Fruit fly (Drosophila melanogaster): ENCODE data around the gene CG14860.

Gene CG14860

DNA sequence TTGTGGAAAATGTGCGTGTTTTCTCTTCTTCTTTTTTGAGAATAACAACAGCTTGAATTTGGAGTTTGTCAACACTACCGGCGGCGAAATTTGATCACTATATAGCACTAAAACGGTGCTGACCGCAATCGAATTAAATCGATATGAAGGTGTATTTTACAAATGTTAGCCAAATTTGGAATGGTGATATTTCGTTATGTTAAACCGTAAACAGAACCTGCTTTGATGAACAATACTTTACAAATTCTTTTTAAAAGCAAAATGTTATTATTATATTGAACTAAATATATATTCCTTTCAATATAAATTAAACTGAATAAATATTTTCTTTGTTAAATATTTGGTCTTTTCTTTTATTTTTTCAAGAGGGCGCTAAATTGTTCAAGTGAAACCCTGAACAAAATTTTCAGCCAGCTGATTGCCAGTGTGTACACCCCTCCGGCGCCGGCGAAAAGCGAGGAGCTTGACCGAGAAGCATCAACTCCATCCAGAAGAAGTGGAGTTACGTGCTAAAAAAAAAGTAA, 8.5 kb upstream of the CG14860 start, which contains the start of the genes Rrp6, CG33331 and CG33332:
TSS of gene Rrp6 (minus strand) at position 236 of the 524 bp plus-strand sequence.
TSS of gene CG33331 (plus strand) at position 446 of the 524 bp plus-strand sequence.
TSS of gene CG33332 (plus strand) at position 446 of the 524 bp plus-strand sequence.
- TF ChIP-seq rn (GFP tag; IDR thresholded peaks at IDR 0.05) = 0 out of 2 replicates have a peak, but pooled peaks have one; percentile 10
- TF ChIP-seq Pif1B (GFP tag; optimal IDR thresholded peaks at IDR 0.05) = no peak
- no peak for TF ChIP-seq Pif1A (GFP tag; optimal IDR thresholded peaks at IDR 0.05)
- no peak for TF ChIP-seq CG10348 (GFP tag; IDR thresholded peaks at IDR 0.05)
- peak; percentile 46 for TF ChIP-seq Snoo (tag; optimal IDR thresholded peaks at IDR 0.05)
- no peak for TF ChIP-seq gl (tag; optimal IDR thresholded peaks at IDR 0.05)
- TF ChIP-seq fd96Ca (GFP tag; IDR thresholded peaks at IDR 0.05) = no peak
- TF ChIP-seq Ets98B (GFP tag; IDR thresholded peaks at IDR 0.05) = peak; percentile 57
- peak; percentile 61; the same call in 2 of the 3 replicates for TF ChIP-seq CG4496 (GFP tag; IDR thresholded peaks at IDR 0.05)
- no peak for TF ChIP-seq CG13204 (GFP tag; optimal IDR thresholded peaks at IDR 0.05)
- TF ChIP-seq CG17806 (tag; optimal IDR thresholded peaks at IDR 0.05) = peak; percentile 49
- TF ChIP-seq CG34367 (tag; optimal IDR thresholded peaks at IDR 0.05) = peak; percentile 62
- TF ChIP-seq CG9948 (tag; optimal IDR thresholded peaks at IDR 0.05) = peak; percentile 54
- TF ChIP-seq CG12605 (GFP tag; IDR thresholded peaks at IDR 0.05) = no peak
- TF ChIP-seq CG15710 (tag; optimal IDR thresholded peaks at IDR 0.05) = peak; percentile 69
- TF ChIP-seq D1 (tag; optimal IDR thresholded peaks at IDR 0.05) = no peak
- peak; percentile 27 for TF ChIP-seq CG8159 (tag; optimal IDR thresholded peaks at IDR 0.05)
- TF ChIP-seq EcR (GFP tag; optimal IDR thresholded peaks at IDR 0.05) = no peak
- no peak for TF ChIP-seq CG14655 (GFP tag; optimal IDR thresholded peaks at IDR 0.05)
- TF ChIP-seq CG8301 (tag; optimal IDR thresholded peaks at IDR 0.05) = no peak
- TF ChIP-seq CG32121 (GFP tag; IDR thresholded peaks at IDR 0.05) = peak; percentile 78

DNA sequence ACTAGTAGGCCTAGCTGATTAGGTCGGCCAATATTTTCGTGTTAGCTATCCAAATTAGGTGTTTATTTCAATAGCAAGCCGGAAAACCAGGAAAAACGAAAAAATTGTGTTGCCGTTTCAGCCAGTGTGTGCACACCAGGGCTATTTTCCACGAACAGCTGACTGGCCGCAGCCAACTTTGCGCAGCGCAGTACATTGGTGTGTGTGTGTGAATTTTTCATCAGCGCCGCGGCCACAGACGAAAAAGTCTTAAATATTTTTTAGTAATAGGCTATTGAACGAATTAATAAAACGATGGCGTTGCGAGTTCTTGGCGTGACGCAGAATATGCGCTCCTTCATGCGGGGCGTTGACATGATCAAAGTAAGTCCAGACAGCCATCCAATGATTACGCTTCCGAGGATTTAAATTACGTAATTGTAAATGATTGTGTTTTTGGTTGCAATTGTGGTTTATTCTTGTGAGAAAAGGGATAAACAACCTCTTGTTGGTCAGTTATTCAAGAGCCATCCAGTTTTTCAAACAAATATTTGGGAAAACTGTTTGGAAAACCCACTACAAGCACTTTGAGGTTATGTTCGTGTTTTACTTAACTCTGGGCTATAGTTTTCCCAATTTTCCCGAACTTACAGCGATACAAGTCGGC, 4.4 kb upstream of the CG14860 start, which contains the start of the genes CycC and UQCR-C1:
TSS of gene CycC (minus strand) at position 142 of the 646 bp plus-strand sequence.
TSS of gene UQCR-C1 (plus strand) at position 168 of the 646 bp plus-strand sequence.
- TF ChIP-seq CG17806 (tag; optimal IDR thresholded peaks at IDR 0.05) = no peak
- TF ChIP-seq CG12605 (GFP tag; IDR thresholded peaks at IDR 0.05) = no peak
- TF ChIP-seq CG10348 (GFP tag; IDR thresholded peaks at IDR 0.05) = no peak
- TF ChIP-seq Pif1A (GFP tag; optimal IDR thresholded peaks at IDR 0.05) = no peak
- no peak for TF ChIP-seq CG8159 (tag; optimal IDR thresholded peaks at IDR 0.05)
- TF ChIP-seq D1 (tag; optimal IDR thresholded peaks at IDR 0.05) = no peak
- TF ChIP-seq CG14655 (GFP tag; optimal IDR thresholded peaks at IDR 0.05) = no peak
- no peak for TF ChIP-seq gl (tag; optimal IDR thresholded peaks at IDR 0.05)

DNA sequence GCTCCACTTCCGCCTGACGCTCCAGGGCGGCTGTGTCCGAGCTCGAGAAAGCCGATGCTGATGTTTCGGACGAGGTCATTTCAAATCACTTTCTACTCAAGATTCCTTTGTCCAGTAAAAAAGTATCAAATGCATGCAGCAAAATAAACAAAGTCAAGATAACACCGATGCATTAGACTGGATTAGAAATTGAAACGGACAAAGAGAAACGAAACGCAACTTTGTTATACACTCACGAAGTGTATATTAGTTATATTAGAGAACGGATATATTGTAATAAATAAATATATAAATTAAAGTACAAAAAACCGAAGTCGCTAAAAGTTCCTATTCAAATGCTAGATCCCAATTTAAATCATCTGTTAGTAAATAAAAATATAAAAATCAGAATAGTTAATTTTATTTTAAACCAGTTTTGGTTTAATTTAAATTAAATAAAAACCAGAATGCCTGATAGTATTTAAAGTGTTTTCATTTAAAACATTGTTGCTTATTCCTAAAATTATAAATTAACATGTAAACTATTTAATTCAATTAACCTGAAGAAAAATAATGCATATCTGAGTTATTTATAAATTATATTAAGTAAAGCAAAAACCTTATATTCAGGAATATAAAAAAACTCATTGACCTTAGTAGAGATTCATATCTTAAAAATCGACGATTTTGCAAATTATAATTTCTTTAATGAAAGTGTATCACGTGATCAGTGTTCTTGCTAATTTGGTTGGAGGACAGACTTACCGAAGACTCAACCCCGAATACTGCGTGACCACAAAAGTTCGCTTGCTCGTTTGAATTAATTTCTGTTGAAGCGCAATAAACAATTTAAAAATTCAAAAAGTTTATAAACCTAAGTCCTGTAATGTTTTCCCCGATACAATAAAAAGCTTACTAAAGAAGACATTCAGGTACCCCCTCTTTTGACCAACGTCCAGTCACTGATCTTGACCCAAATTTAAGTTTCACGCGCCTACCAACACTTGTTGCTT, 497 bp upstream of the CG14860 start, which contains the start of gene Dph2:
TSS of gene Dph2 (minus strand) at position 164 of the 992 bp plus-strand sequence.
- no peak for TF ChIP-seq D1 (tag; optimal IDR thresholded peaks at IDR 0.05)
- TF ChIP-seq CG8159 (tag; optimal IDR thresholded peaks at IDR 0.05) = peak; percentile 48
- TF ChIP-seq CG10348 (GFP tag; IDR thresholded peaks at IDR 0.05) = no peak
- no peak for TF ChIP-seq fd96Ca (GFP tag; IDR thresholded peaks at IDR 0.05)
- TF ChIP-seq CG17806 (tag; optimal IDR thresholded peaks at IDR 0.05) = peak; percentile 36
- peak; percentile 72 for TF ChIP-seq CG12605 (GFP tag; IDR thresholded peaks at IDR 0.05)
- peak; percentile 76 for TF ChIP-seq CG4496 (GFP tag; IDR thresholded peaks at IDR 0.05)
- peak; percentile 59 for TF ChIP-seq rn (GFP tag; IDR thresholded peaks at IDR 0.05)
- TF ChIP-seq CG15710 (tag; optimal IDR thresholded peaks at IDR 0.05) = peak; percentile 44
- no peak for TF ChIP-seq Pif1B (GFP tag; optimal IDR thresholded peaks at IDR 0.05)
- no peak for TF ChIP-seq CG14655 (GFP tag; optimal IDR thresholded peaks at IDR 0.05)
- no peak for TF ChIP-seq CG13204 (GFP tag; optimal IDR thresholded peaks at IDR 0.05)
- TF ChIP-seq CG9948 (tag; optimal IDR thresholded peaks at IDR 0.05) = peak; percentile 40
- peak; percentile 54 for TF ChIP-seq Ets98B (GFP tag; IDR thresholded peaks at IDR 0.05)
- TF ChIP-seq CG34367 (tag; optimal IDR thresholded peaks at IDR 0.05) = no peak
- no peak for TF ChIP-seq Snoo (tag; optimal IDR thresholded peaks at IDR 0.05)
- peak; percentile 75 for TF ChIP-seq CG32121 (GFP tag; IDR thresholded peaks at IDR 0.05)
- no peak for TF ChIP-seq EcR (GFP tag; optimal IDR thresholded peaks at IDR 0.05)
- no peak for TF ChIP-seq Pif1A (GFP tag; optimal IDR thresholded peaks at IDR 0.05)
- TF ChIP-seq gl (tag; optimal IDR thresholded peaks at IDR 0.05) = no peak
- peak; percentile 49 for TF ChIP-seq CG8301 (tag; optimal IDR thresholded peaks at IDR 0.05)

DNA sequence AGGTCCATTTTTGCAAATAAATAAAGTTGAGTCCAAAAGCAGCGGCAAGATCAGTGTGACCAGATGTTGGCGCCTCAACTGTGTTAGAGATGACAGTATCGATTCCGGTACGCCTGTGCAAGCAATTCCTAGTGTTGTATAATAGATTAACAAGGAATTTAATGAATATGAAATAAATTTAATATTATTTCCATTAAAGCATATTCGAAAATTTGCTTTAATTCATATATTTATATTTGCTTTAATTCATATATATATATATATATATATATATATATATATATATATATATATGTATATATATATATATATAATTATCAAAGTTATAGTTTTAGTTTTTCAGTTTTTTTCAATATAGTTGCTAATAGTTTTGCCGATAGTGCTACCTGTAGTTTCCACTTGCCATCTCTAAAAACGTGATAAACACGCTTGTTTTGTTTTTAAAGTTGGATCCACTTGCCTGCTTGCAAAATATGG, 3.7 kb downstream of the CG14860 start, which contains the start of the genes Nup93-2 and CG3817:
TSS of gene Nup93-2 (minus strand) at position 93 of the 477 bp plus-strand sequence.
TSS of gene CG3817 (plus strand) at position 460 of the 477 bp plus-strand sequence.
- TF ChIP-seq Pif1A (GFP tag; optimal IDR thresholded peaks at IDR 0.05) (no peak), gl (tag; optimal IDR thresholded peaks at IDR 0.05) (no peak), CG15710 (tag; optimal IDR thresholded peaks at IDR 0.05) (peak; percentile 20), fd96Ca (GFP tag; IDR thresholded peaks at IDR 0.05) (peak; percentile 50; the same call in 1 of the 3 replicates), CG13204 (GFP tag; optimal IDR thresholded peaks at IDR 0.05) (no peak), CG8159 (tag; optimal IDR thresholded peaks at IDR 0.05) (peak; percentile 38), Pif1B (GFP tag; optimal IDR thresholded peaks at IDR 0.05) (no peak), CG32121 (GFP tag; IDR thresholded peaks at IDR 0.05) (0 out of 2 replicates have a peak, but pooled peaks have one; percentile 22), CG12605 (GFP tag; IDR thresholded peaks at IDR 0.05) (no peak), Snoo (tag; optimal IDR thresholded peaks at IDR 0.05) (peak; percentile 71), D1 (tag; optimal IDR thresholded peaks at IDR 0.05) (no peak), EcR (GFP tag; optimal IDR thresholded peaks at IDR 0.05) (no peak), CG17806 (tag; optimal IDR thresholded peaks at IDR 0.05) (peak; percentile 32), CG4496 (GFP tag; IDR thresholded peaks at IDR 0.05) (0 out of 3 replicates have a peak, but pooled peaks have one; percentile 47), CG34367 (tag; optimal IDR thresholded peaks at IDR 0.05) (peak; percentile 8), Ets98B (GFP tag; IDR thresholded peaks at IDR 0.05) (no peak; the same call in 1 of the 2 replicates), CG9948 (tag; optimal IDR thresholded peaks at IDR 0.05) (peak; percentile 74), rn (GFP tag; IDR thresholded peaks at IDR 0.05) (0 out of 2 replicates have a peak, but pooled peaks have one; percentile 15)
